Worm (Caenorhabditis elegans) whole organism, mixed stage, embryonic: ENCODE results near the gene C17H12.8.

Experiments
- ces-1 ChIP-seq: fragments of 150-350 bp; optimal IDR thresholded peaks from 2 replicates; lab custom pipeline; 2014; ENCODE audit warnings: missing biosample characterization, missing genetic modification reagents, missing genetic modification characterization
- elt-3 ChIP-seq: fragments of 150-350 bp; optimal IDR thresholded peaks from 2 replicates; lab custom pipeline; 2014; ENCODE audit warnings: missing biosample characterization, missing genetic modification characterization
- flh-1 ChIP-seq: fragments of 200-800 bp; sonication (Bioruptor generic); optimal IDR thresholded peaks from 2 replicates; lab custom pipeline; 2018; ENCODE audit warnings: mild to moderate bottlenecking, missing genetic modification characterization, moderate library complexity, missing compliant biosample characterization
- ham-2 ChIP-seq: fragments of 200-800 bp; sonication (Bioruptor generic); optimal IDR thresholded peaks from 2 replicates; lab custom pipeline; 2018; ENCODE audit warnings: mild to moderate bottlenecking, missing genetic modification characterization, missing compliant biosample characterization
- nhr-28 ChIP-seq: fragments of 150-350 bp; optimal IDR thresholded peaks from 2 replicates; lab custom pipeline; 2014; ENCODE audit warnings: missing biosample characterization, missing genetic modification characterization
- unc-120 ChIP-seq: sonication (generic microtip); optimal IDR thresholded peaks from 2 replicates; lab custom pipeline; 2017; ENCODE audit warnings: missing genetic modification characterization, missing compliant biosample characterization; ENCODE audit not compliant: poor library complexity, severe bottlenecking
- ztf-11 ChIP-seq: fragments of 150-350 bp; optimal IDR thresholded peaks from 2 replicates; lab custom pipeline; 2014; ENCODE audit warnings: missing biosample characterization, missing genetic modification characterization

ce11 chrIV:6802132-6802531 is 16.4 kb upstream of the C17H12.8 start, which contains the start of the genes cest-4 and C17H12.11:
- TF ChIP-seq flh-1 (GFP tag; lab: Kevin White, UChicago) (no peak), nhr-28 (tag; lab: Kevin White, UChicago) (no peak), ces-1 (GFP tag; lab: Kevin White, UChicago) (no peak), unc-120 (no peak), ztf-11 (tag; lab: Kevin White, UChicago) (no peak), elt-3 (no peak), ham-2 (GFP tag; lab: Kevin White, UChicago) (no peak)
